Fruit fly (Drosophila melanogaster) whole organism, embryonic: Measurements from ENCODE around the gene Cpr.

Experiments
- CG10274 ChIP-seq: fragments of 200-800 bp; sonication (Bioruptor generic); optimal IDR thresholded peaks from 3 replicates; lab custom pipeline; 2017; ENCODE audit warnings: missing biosample characterization, mild to moderate bottlenecking, missing genetic modification characterization
- CG10321 ChIP-seq: fragments of 200-800 bp; sonication (Bioruptor generic); IDR thresholded peaks from 2 replicates; pipeline ENCODE4 v1.3.6; 2022; ENCODE audit warnings: missing biosample characterization, missing genetic modification characterization
- CG10366 ChIP-seq: fragments of 200-800 bp; sonication (Bioruptor generic); IDR thresholded peaks from 2 replicates; pipeline ENCODE4 v1.3.6; 2022; ENCODE audit warnings: missing biosample characterization, missing genetic modification characterization
- CG10431 ChIP-seq: fragments of 200-800 bp; sonication (Bioruptor generic); optimal IDR thresholded peaks from 3 replicates; lab custom pipeline; 2018; ENCODE audit warnings: missing biosample characterization, mild to moderate bottlenecking, missing genetic modification characterization
- CG14441 ChIP-seq: fragments of 200-800 bp; sonication (Bioruptor generic); IDR thresholded peaks from 2 replicates; pipeline ENCODE4 v1.3.6; 2022; ENCODE audit warnings: missing biosample characterization, missing genetic modification characterization
- CG14860 ChIP-seq: fragments of 200-800 bp; sonication (Bioruptor generic); IDR thresholded peaks from 3 replicates; pipeline ENCODE4 v1.3.6; 2022; ENCODE audit warnings: missing biosample characterization, missing genetic modification characterization; ENCODE audit not compliant: partially characterized antibody
- CG15011 ChIP-seq: fragments of 200-800 bp; sonication (Bioruptor generic); optimal IDR thresholded peaks from 3 replicates; lab custom pipeline; 2018; ENCODE audit warnings: missing biosample characterization, mild to moderate bottlenecking, missing genetic modification characterization
- CG15696 ChIP-seq: fragments of 200-800 bp; sonication (Bioruptor generic); optimal IDR thresholded peaks from 2 replicates; lab custom pipeline; 2019; ENCODE audit warnings: missing biosample characterization, mild to moderate bottlenecking, missing genetic modification characterization, moderate library complexity
- CG16779 ChIP-seq: fragments of 200-800 bp; sonication (Bioruptor generic); IDR thresholded peaks from 2 replicates; pipeline ENCODE4 v1.3.6; 2022; ENCODE audit warnings: missing biosample characterization, missing genetic modification characterization
- CG17328 ChIP-seq: fragments of 200-800 bp; sonication (Bioruptor generic); IDR thresholded peaks from 2 replicates; pipeline ENCODE4 v1.3.6; 2022; ENCODE audit warnings: missing biosample characterization, missing genetic modification characterization
- CG18599 ChIP-seq: fragments of 200-800 bp; sonication (Bioruptor generic); optimal IDR thresholded peaks from 3 replicates; lab custom pipeline; 2017; ENCODE audit warnings: missing biosample characterization, missing genetic modification characterization, mild to moderate bottlenecking, moderate library complexity, missing genetic modification reagents
- CG30020 ChIP-seq: fragments of 200-800 bp; optimal IDR thresholded peaks from 2 replicates; lab custom pipeline; 2019; ENCODE audit warnings: missing biosample characterization, mild to moderate bottlenecking, missing genetic modification characterization, moderate library complexity
- CG31441 ChIP-seq: fragments of 200-800 bp; sonication (Bioruptor generic); IDR thresholded peaks from 2 replicates; pipeline ENCODE4 v1.3.6; 2022; ENCODE audit warnings: missing biosample characterization, missing genetic modification characterization
- CG32532 ChIP-seq: fragments of 200-800 bp; sonication (Bioruptor generic); IDR thresholded peaks from 2 replicates; pipeline ENCODE4 v1.3.6; 2022; ENCODE audit warnings: missing biosample characterization, missing genetic modification characterization
- CG6683 ChIP-seq: fragments of 200-800 bp; sonication (Bioruptor generic); optimal IDR thresholded peaks from 2 replicates; lab custom pipeline; 2017; ENCODE audit warnings: missing biosample characterization, mild to moderate bottlenecking, missing genetic modification characterization, missing genetic modification reagents
- CG6689 ChIP-seq: fragments of 200-800 bp; sonication (Bioruptor generic); IDR thresholded peaks from 2 replicates; pipeline ENCODE4 v1.3.6; 2022; ENCODE audit warnings: missing biosample characterization, missing genetic modification characterization
- CG6813 ChIP-seq: fragments of 200-800 bp; sonication (Bioruptor generic); optimal IDR thresholded peaks from 2 replicates; lab custom pipeline; 2017; ENCODE audit warnings: missing biosample characterization, missing genetic modification characterization, mild to moderate bottlenecking, moderate library complexity, missing genetic modification reagents
- CG7271 ChIP-seq: fragments of 200-800 bp; sonication (Bioruptor generic); optimal IDR thresholded peaks from 2 replicates; lab custom pipeline; 2018; ENCODE audit warnings: missing biosample characterization, mild to moderate bottlenecking, missing genetic modification characterization, moderate library complexity
- CG7372 ChIP-seq: fragments of 200-800 bp; sonication (Bioruptor generic); IDR thresholded peaks from 2 replicates; pipeline ENCODE4 v1.3.6; 2022; ENCODE audit warnings: missing biosample characterization, missing genetic modification characterization
- CG7963 ChIP-seq: fragments of 200-800 bp; sonication (Bioruptor generic); IDR thresholded peaks from 3 replicates; pipeline ENCODE4 v1.3.6; 2022; ENCODE audit warnings: missing biosample characterization, missing genetic modification characterization; ENCODE audit not compliant: partially characterized antibody
- CG9609 ChIP-seq: fragments of 200-800 bp; sonication (Bioruptor generic); optimal IDR thresholded peaks from 3 replicates; lab custom pipeline; 2016; ENCODE audit warnings: missing biosample characterization, missing genetic modification characterization
- Doc2 ChIP-seq: fragments of 200-800 bp; sonication (Bioruptor generic); IDR thresholded peaks from 2 replicates; pipeline ENCODE4 v1.3.6; 2022; ENCODE audit warnings: missing biosample characterization, missing genetic modification characterization
- Dref ChIP-seq: fragments of 200-800 bp; sonication (Bioruptor generic); IDR thresholded peaks from 2 replicates; pipeline ENCODE4 v1.3.6; 2022; ENCODE audit warnings: missing biosample characterization, missing genetic modification characterization
- Ets65A ChIP-seq: fragments of 200-800 bp; sonication (Bioruptor generic); peaks from one replicate; lab custom pipeline; 2016; ENCODE audit warnings: missing biosample characterization, missing genetic modification characterization
- HLH54F ChIP-seq: fragments of 200-800 bp; sonication (Bioruptor generic); optimal IDR thresholded peaks from 3 replicates; lab custom pipeline; 2016; ENCODE audit warnings: missing biosample characterization, missing genetic modification characterization
- HmgD ChIP-seq: fragments of 200-800 bp; sonication (Bioruptor generic); optimal IDR thresholded peaks from 3 replicates; lab custom pipeline; 2016; ENCODE audit warnings: missing biosample characterization, missing genetic modification characterization
- Hmr ChIP-seq: fragments of 200-800 bp; sonication (Bioruptor generic); optimal IDR thresholded peaks from 3 replicates; lab custom pipeline; 2017; ENCODE audit warnings: mild to moderate bottlenecking, missing biosample characterization, missing genetic modification reagents, missing genetic modification characterization
- Rx ChIP-seq: fragments of 200-800 bp; sonication (Bioruptor generic); IDR thresholded peaks from 2 replicates; pipeline ENCODE4 v1.3.6; 2022; ENCODE audit warnings: missing biosample characterization, missing genetic modification characterization
- cad ChIP-seq: fragments of >200 bp; optimal IDR thresholded peaks from 2 replicates; lab custom pipeline; 2017; ENCODE audit warnings: missing biosample characterization, missing genetic modification characterization
- ci ChIP-seq: fragments of 200-800 bp; sonication (Bioruptor generic); IDR thresholded peaks from 3 replicates; pipeline ENCODE4 v1.3.6; 2022; ENCODE audit warnings: missing biosample characterization, missing genetic modification characterization
- gcm ChIP-seq: fragments of 200-800 bp; sonication (Bioruptor generic); optimal IDR thresholded peaks from 2 replicates; lab custom pipeline; 2019; ENCODE audit warnings: missing biosample characterization, mild to moderate bottlenecking, missing genetic modification characterization, moderate library complexity
- lab ChIP-seq: fragments of 200-800 bp; sonication (Bioruptor generic); optimal IDR thresholded peaks from 3 replicates; lab custom pipeline; 2017; ENCODE audit warnings: missing biosample characterization, missing genetic modification characterization, mild to moderate bottlenecking, moderate library complexity, missing genetic modification reagents
- lmd ChIP-seq: fragments of 200-800 bp; sonication (Bioruptor generic); IDR thresholded peaks from 2 replicates; pipeline ENCODE4 v1.3.6; 2022; ENCODE audit warnings: missing biosample characterization, missing genetic modification characterization
- prd ChIP-seq, 3 experiments: fragments of >200 bp in 2 of 3; fragments of 200-800 bp in 1 of 3; sonication (Bioruptor generic) in 1 of 3; optimal IDR thresholded peaks in 2 of 3; IDR thresholded peaks in 1 of 3; 2 replicates in 2 of 3; 3 replicates in 1 of 3; pipeline versions ENCODE4 v1.3.6 to Lab custom; 2017 to 2022; ENCODE audit warnings: missing biosample characterization in 1 of 3, missing genetic modification characterization in 1 of 3
- schlank ChIP-seq: fragments of 200-800 bp; sonication (Bioruptor generic); optimal IDR thresholded peaks from 2 replicates; lab custom pipeline; 2018; ENCODE audit warnings: missing biosample characterization, mild to moderate bottlenecking, missing genetic modification characterization
- sens ChIP-seq: fragments of 200-800 bp; sonication (Bioruptor generic); peaks from one replicate; lab custom pipeline; 2016; ENCODE audit warnings: missing biosample characterization, missing genetic modification characterization
- slbo ChIP-seq: fragments of 200-800 bp; sonication (Bioruptor generic); IDR thresholded peaks from 2 replicates; pipeline ENCODE4 v1.3.6; 2022; ENCODE audit warnings: missing biosample characterization, missing genetic modification characterization
- sob ChIP-seq: fragments of 200-800 bp; sonication (Bioruptor generic); IDR thresholded peaks from 2 replicates; pipeline ENCODE4 v1.3.6; 2022; ENCODE audit warnings: missing biosample characterization, missing genetic modification characterization
- sr ChIP-seq: fragments of 200-800 bp; sonication (Bioruptor generic); IDR thresholded peaks from 3 replicates; pipeline ENCODE4 v1.3.6; 2022; ENCODE audit warnings: missing biosample characterization, missing genetic modification characterization
- tll ChIP-seq, 2 experiments: fragments of 200-800 bp in 1 of 2; fragments of >200 bp in 1 of 2; sonication (Bioruptor generic) in 1 of 2; optimal IDR thresholded peaks; 2 replicates each; lab custom pipeline; 2017 to 2019; ENCODE audit warnings: missing biosample characterization in 2 of 2, missing genetic modification characterization in 2 of 2, mild to moderate bottlenecking in 1 of 2, moderate library complexity in 1 of 2
- ttk ChIP-seq: fragments of 200-800 bp; sonication (Bioruptor generic); IDR thresholded peaks from 2 replicates; pipeline ENCODE4 v2.1.2; 2022; ENCODE audit warnings: missing biosample characterization, missing genetic modification characterization
- zen ChIP-seq: fragments of 200-800 bp; sonication (Bioruptor generic); optimal IDR thresholded peaks from 3 replicates; lab custom pipeline; 2018; ENCODE audit warnings: missing biosample characterization, mild to moderate bottlenecking, missing genetic modification characterization, moderate library complexity

Gene Cpr

DNA sequence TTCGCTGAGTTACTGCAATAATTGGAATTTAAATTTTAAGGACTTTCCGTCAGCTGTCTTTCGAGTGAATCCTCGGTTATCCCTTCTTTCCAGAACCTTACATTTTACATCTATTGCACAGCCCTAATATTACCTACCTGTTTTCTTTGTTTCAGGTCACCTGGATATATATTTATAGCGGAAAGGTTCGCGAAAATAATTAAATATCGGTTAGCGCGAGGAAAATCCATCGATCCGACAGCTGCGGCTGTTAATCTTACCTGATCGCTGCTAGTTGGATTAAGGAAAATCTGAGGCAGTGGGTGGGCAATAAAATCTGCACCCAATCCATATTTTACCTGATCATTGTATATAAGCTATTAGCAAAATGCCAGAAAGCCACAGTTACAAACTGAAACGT lies 34.5 kb downstream of the Cpr start:
- TF ChIP-seq CG7271 (tag; lab: Kevin White, UChicago) (peak; percentile 14), cad (peak; percentile 49), CG31441 (GFP tag; lab: Robert Waterston, UW) (no peak), tll (GFP tag; optimal IDR thresholded peaks at IDR 0.05; lab: Kevin White, UChicago) (peak in 1 of 2 experiments; percentile 10), CG6689 (GFP tag; lab: Robert Waterston, UW) (no peak), CG10431 (GFP tag; lab: Kevin White, UChicago) (no peak), zen (tag; lab: Kevin White, UChicago) (peak; percentile 95), CG14441 (GFP tag; lab: Robert Waterston, UW) (no peak), CG15011 (GFP tag; lab: Kevin White, UChicago) (no peak), CG10274 (no peak)

DNA sequence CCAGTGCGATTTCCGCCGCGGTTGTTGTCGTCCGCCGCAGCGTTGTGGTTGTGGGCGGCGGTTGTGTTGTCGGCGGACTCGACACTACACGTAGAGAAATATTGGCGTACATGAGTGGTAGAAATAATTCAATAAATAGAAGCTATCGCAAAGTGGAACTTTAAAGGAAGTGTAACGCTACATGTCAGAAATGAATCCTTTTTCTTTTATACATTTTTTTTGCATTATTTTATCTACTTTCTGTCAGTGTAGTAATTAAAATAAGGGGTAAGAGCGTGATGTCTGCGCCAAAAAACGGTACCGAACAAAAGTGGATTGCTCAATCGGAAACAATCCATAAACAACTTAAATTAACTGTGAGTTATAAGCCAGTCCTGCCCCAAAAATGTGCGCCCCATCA lies 40.6 kb downstream of the Cpr start:
- 0 out of 3 replicates have a peak, but pooled peaks have one; percentile 27 for TF ChIP-seq ci (GFP tag; lab: Robert Waterston, UW)
- TF ChIP-seq CG17328 = peak; percentile 17; the same call in 1 of the 2 replicates
- peak; percentile 18 for TF ChIP-seq CG18599 (GFP tag; lab: Kevin White, UChicago)
- peak; percentile 2 for TF ChIP-seq zen (tag; lab: Kevin White, UChicago)
- no peak for TF ChIP-seq prd (optimal IDR thresholded peaks at IDR 0.05; lab: Kevin White, UChicago)
- peak; percentile 50; the same call in 1 of the 3 replicates for TF ChIP-seq prd (GFP tag; IDR thresholded peaks at IDR 0.05; lab: Robert Waterston, UW)
- peak; percentile 62 for TF ChIP-seq sens (GFP tag; lab: Kevin White, UChicago)
- TF ChIP-seq lmd = peak; percentile 33; the same call in 1 of the 2 replicates
- TF ChIP-seq slbo (GFP tag; lab: Robert Waterston, UW) = peak; percentile 17; the same call in 1 of the 2 replicates
- peak; percentile 4 for TF ChIP-seq Ets65A (GFP tag; lab: Kevin White, UChicago)
- peak; percentile 23 for TF ChIP-seq lab (GFP tag; lab: Kevin White, UChicago)
- TF ChIP-seq sob (GFP tag; lab: Robert Waterston, UW) = 0 out of 2 replicates have a peak, but pooled peaks have one; percentile 24
- TF ChIP-seq CG10366 (GFP tag; lab: Robert Waterston, UW) = 0 out of 2 replicates have a peak, but pooled peaks have one; percentile 17
- TF ChIP-seq CG16779 (GFP tag; lab: Robert Waterston, UW) = no peak
- no peak for TF ChIP-seq HLH54F (GFP tag; lab: Kevin White, UChicago)
- TF ChIP-seq CG7372 = no peak
- TF ChIP-seq ttk (GFP tag; lab: Robert Waterston, UW) = 0 out of 2 replicates have a peak, but pooled peaks have one; percentile 29

DNA sequence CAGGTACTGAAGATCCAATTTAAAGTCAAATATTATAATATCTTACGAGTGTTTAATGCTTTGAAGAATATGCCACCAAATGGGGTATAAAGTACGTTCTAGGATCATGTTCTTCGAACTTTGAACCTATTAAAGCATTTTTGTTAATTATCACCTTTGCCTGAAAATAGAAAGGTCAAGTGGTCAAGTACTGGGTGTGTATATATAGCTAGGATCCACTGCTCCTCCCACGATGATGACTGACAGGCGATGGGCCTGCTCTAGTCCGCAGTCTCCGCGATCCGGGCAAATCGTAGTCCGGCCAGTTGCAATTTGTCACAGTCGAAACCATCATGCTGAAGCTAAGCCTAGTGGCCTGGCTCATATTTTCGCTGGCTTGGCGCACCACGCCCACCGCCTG lies 42.3 kb downstream of the Cpr start, which contains the start of gene Nepl5:
Nepl5 (plus strand) TSS at position 301 of the 400 bp plus-strand sequence.
- TF ChIP-seq CG7963 (no peak), Hmr (GFP tag; lab: Kevin White, UChicago) (no peak), CG6683 (GFP tag; lab: Kevin White, UChicago) (no peak), CG32532 (GFP tag; lab: Robert Waterston, UW) (no peak), gcm (no peak)

DNA sequence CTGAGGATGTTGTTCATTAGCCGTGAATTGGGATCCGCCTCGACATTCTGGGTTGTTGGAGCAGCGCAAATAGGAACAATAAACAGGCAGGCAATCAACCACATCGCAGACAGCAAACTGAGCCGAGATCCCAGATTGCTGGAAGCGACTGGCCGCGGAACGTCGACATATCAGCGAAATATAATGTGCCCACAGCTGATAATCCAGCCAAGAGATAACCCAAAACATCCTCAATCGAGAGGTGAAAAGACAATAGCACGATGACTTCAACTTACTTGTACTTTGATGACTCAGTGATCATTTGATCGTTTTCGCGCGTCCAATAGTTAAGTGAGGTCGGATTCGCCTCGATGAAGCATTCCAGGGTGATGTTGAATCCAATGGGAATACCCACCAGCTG lies 46.8 kb downstream of the Cpr start, which contains the start of gene Nepl6:
Nepl6 (minus strand) TSS at position 104 of the 400 bp plus-strand sequence.
- TF ChIP-seq CG9609 (GFP tag; lab: Kevin White, UChicago) = no peak

DNA sequence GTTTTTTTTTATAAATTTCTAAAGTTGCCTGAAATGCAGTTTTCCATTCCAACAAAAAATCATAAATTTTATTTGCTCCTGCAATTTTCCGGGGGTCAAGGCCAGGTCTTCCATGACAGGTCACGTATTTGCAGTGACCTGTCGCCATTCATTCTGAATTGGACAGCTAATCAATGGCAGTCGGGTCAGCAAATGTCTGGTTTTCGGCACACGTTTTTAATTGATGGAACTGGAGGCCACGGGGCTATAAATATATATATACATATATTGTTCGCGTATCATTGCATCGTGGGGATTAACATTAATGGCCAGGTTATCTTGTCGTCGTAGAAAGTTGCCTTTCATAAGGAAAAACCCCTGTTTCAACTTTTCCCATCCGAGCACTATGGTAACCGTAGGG lies 48.4 kb downstream of the Cpr start:
- no peak for TF ChIP-seq CG15696 (tag; lab: Kevin White, UChicago)
- no peak for TF ChIP-seq CG10366 (GFP tag; lab: Robert Waterston, UW)
- TF ChIP-seq CG6813 (GFP tag; lab: Kevin White, UChicago) = no peak
- no peak for TF ChIP-seq HmgD (GFP tag; lab: Kevin White, UChicago)
- TF ChIP-seq CG14860 (GFP tag; lab: Robert Waterston, UW) = no peak
- TF ChIP-seq CG10321 (GFP tag; lab: Robert Waterston, UW) = no peak
- no peak for TF ChIP-seq schlank (tag; lab: Kevin White, UChicago)
- no peak for TF ChIP-seq CG30020 (tag; lab: Kevin White, UChicago)
- no peak for TF ChIP-seq sr (GFP tag; lab: Robert Waterston, UW)
- no peak for TF ChIP-seq Doc2 (GFP tag; lab: Robert Waterston, UW)
- TF ChIP-seq cad = no peak
- TF ChIP-seq Rx = no peak
- no peak for TF ChIP-seq Dref (GFP tag; lab: Robert Waterston, UW)
